Worm (Caenorhabditis elegans): ENCODE results near the gene R09E10.6.

The R09E10.6 gene

DNA sequence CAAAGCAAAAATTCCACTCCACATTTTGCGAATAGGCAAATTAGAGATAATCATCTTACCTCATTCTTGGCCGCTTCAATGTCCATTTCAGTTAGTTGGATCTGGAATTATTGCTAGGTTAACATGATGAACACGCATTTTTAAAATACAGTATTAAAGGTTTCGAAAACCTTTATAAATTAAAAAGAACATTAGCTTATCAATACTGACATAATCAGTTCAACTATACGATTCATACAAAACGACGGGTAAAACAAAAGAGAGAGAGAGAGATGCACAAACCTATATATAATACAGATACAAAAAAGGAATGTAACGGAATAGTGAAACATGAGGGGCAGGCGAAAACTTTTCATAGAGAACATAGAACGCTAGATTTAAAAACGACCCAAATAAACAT lies 12.4 kb downstream of the R09E10.6 start, which contains the start of gene thk-1:
thk-1 (minus strand) TSS at position 101 of the 400 bp plus-strand sequence.
- TF ChIP-seq klf-2 (GFP tag; conservative IDR thresholded peaks at IDR 0.05) (no peak), tab-1 (GFP tag; IDR thresholded peaks at IDR 0.05) (no peak), ref-1 (GFP tag; conservative IDR thresholded peaks at IDR 0.05) (no peak), cog-1 (tag; optimal IDR thresholded peaks at IDR 0.05) (no peak), flt-1 (GFP tag; IDR thresholded peaks at IDR 0.05) (no peak), med-1 (GFP tag; optimal IDR thresholded peaks at IDR 0.05; ENCODE audit: insufficient read depth) (no peak), T22C8.4 (GFP tag; IDR thresholded peaks at IDR 0.05) (no peak), ztf-23 (GFP tag; IDR thresholded peaks at IDR 0.05) (no peak), ztf-29 (GFP tag; IDR thresholded peaks at IDR 0.05) (no peak)

DNA sequence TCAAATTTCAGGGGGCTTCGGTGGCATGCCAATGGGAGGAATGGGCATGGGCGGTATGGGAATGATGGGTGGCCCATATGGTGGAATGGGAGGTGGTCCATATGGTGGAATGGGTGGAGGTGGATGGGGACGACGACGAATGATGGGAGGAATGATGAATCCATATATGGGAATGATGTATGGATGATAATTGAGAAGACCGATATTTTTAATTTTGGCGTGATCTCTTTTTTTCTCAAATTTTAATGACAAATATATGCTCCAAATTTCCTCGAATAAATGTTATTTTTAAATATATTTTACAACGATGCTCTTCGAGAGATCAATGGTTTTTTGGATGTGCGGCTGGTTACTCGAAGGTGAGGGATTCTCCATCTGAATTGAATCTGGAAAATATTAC lies 16.2 kb downstream of the R09E10.6 start, which contains the start of gene Y43C5A.4:
Y43C5A.4 (plus strand) TSS at position 301 of the 400 bp plus-strand sequence.
- TF ChIP-seq klf-2 (GFP tag; conservative IDR thresholded peaks at IDR 0.05) (no peak), ztf-29 (GFP tag; IDR thresholded peaks at IDR 0.05) (no peak), flt-1 (GFP tag; IDR thresholded peaks at IDR 0.05) (no peak), ztf-23 (GFP tag; IDR thresholded peaks at IDR 0.05) (no peak), T22C8.4 (GFP tag; IDR thresholded peaks at IDR 0.05) (no peak), ref-1 (GFP tag; conservative IDR thresholded peaks at IDR 0.05) (no peak), med-1 (GFP tag; optimal IDR thresholded peaks at IDR 0.05; ENCODE audit: insufficient read depth) (no peak), cog-1 (tag; optimal IDR thresholded peaks at IDR 0.05) (no peak), tab-1 (GFP tag; IDR thresholded peaks at IDR 0.05) (no peak)

DNA sequence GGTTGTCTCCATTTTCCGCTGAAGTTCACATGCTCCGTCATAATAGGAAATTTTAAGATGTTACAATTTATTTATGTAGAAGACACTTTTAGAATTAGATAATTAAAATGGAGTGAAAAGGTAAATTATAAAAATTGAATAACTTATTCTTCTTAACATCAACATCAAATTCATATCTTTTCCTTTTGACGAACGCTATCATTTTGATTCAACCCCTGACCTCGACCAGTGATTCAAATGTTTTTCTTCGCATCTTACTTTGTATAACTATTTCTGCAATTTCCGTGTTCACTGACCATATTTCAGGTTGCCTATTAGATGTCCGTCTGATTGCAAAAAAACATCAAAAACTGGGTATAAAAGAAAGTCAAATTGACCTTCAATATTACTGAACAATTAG lies 17.0 kb downstream of the R09E10.6 start, which contains the start of gene Y43C5A.7:
Y43C5A.7 (plus strand) TSS at position 301 of the 400 bp plus-strand sequence.
- TF ChIP-seq ref-1 (GFP tag; conservative IDR thresholded peaks at IDR 0.05) (no peak), med-1 (GFP tag; optimal IDR thresholded peaks at IDR 0.05; ENCODE audit: insufficient read depth) (no peak), ztf-29 (GFP tag; IDR thresholded peaks at IDR 0.05) (no peak), cog-1 (tag; optimal IDR thresholded peaks at IDR 0.05) (no peak), ztf-23 (GFP tag; IDR thresholded peaks at IDR 0.05) (no peak), flt-1 (GFP tag; IDR thresholded peaks at IDR 0.05) (no peak)

DNA sequence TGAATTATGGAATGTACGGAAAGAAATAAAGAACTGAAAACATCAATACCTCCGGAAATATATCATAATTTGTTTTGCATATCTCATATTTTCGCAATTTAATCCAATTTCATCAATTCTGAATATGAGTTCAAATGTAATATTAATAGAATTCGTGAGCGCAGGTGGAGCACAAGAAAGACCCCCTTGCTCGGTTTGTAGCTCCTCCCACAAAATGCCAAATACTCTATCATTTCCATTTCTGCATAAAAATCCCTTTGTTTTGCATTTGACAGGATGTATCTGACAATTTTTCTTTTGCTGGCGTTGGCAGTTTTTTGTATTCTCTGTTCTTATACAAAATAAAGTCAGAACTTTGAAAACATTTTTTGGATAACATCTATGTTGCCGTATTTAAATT lies 18.9 kb downstream of the R09E10.6 start:
- no peak for TF ChIP-seq med-1 (GFP tag; optimal IDR thresholded peaks at IDR 0.05; ENCODE audit: insufficient read depth)
- TF ChIP-seq flt-1 (GFP tag; IDR thresholded peaks at IDR 0.05) = no peak
- TF ChIP-seq T22C8.4 (GFP tag; IDR thresholded peaks at IDR 0.05) = no peak
- TF ChIP-seq cog-1 (tag; optimal IDR thresholded peaks at IDR 0.05) = no peak
- no peak for TF ChIP-seq ztf-29 (GFP tag; IDR thresholded peaks at IDR 0.05)
- TF ChIP-seq ref-1 (GFP tag; conservative IDR thresholded peaks at IDR 0.05) = no peak
- TF ChIP-seq klf-2 (GFP tag; conservative IDR thresholded peaks at IDR 0.05) = no peak
- no peak for TF ChIP-seq tab-1 (GFP tag; IDR thresholded peaks at IDR 0.05)
- TF ChIP-seq ztf-23 (GFP tag; IDR thresholded peaks at IDR 0.05) = no peak

DNA sequence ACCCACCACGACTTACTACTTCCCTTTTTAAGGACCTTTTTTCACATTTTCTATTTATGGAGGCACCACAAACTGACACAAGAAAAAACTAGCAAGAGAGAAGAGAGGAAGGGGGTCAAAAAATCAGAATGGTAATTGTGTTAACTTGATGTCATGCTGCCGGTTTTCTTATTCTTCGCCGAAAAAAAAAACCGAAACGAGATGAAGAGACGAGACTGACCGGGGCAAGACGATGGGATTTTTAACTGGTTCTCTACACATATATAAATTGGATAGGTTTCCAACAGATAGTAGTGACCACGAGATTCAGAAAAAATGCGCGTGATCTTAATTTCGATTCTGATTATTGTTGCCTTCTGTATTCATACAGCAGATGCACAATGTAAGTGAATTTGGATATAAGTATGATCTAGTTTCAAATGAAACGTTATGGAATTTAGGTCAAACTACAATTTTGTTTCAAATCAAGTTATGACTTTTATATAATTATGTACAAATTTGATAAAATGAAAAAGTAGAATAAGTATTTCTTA lies 20.1 kb downstream of the R09E10.6 start, which contains the start of gene Y43C5A.3:
Y43C5A.3 (plus strand) TSS at position 256 of the 533 bp plus-strand sequence.
- no peak for TF ChIP-seq ztf-23 (GFP tag; IDR thresholded peaks at IDR 0.05)
- TF ChIP-seq med-1 (GFP tag; optimal IDR thresholded peaks at IDR 0.05; ENCODE audit: insufficient read depth) = no peak
- no peak for TF ChIP-seq cog-1 (tag; optimal IDR thresholded peaks at IDR 0.05)
- TF ChIP-seq flt-1 (GFP tag; IDR thresholded peaks at IDR 0.05) = no peak
- TF ChIP-seq ref-1 (GFP tag; conservative IDR thresholded peaks at IDR 0.05) = no peak
- TF ChIP-seq tab-1 (GFP tag; IDR thresholded peaks at IDR 0.05) = no peak

DNA sequence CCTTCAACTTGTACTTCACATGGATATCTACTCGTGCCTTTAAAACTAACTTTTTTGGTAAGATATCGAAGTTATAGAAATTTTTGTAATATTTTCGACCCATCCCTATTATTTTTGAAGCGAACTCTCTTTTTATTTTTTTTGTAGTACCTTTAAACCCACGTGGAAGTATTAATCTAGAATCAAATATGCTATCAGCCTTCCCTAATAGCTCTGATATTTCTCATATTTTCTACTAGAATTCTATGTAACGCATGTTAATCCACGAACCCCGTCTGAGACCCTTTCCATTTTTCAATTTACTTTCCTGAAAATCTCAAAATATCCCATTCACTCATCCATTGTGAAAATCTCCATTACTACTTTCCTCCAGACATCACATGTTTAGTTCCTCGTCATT lies 20.6 kb downstream of the R09E10.6 start:
- no peak for TF ChIP-seq med-1 (GFP tag; optimal IDR thresholded peaks at IDR 0.05; ENCODE audit: insufficient read depth)
- no peak for TF ChIP-seq T22C8.4 (GFP tag; IDR thresholded peaks at IDR 0.05)
- no peak for TF ChIP-seq ref-1 (GFP tag; conservative IDR thresholded peaks at IDR 0.05)
- TF ChIP-seq klf-2 (GFP tag; conservative IDR thresholded peaks at IDR 0.05) = no peak
- TF ChIP-seq cog-1 (tag; optimal IDR thresholded peaks at IDR 0.05) = no peak
- no peak for TF ChIP-seq flt-1 (GFP tag; IDR thresholded peaks at IDR 0.05)
- TF ChIP-seq tab-1 (GFP tag; IDR thresholded peaks at IDR 0.05) = no peak
- TF ChIP-seq ztf-29 (GFP tag; IDR thresholded peaks at IDR 0.05) = no peak
- no peak for TF ChIP-seq ztf-23 (GFP tag; IDR thresholded peaks at IDR 0.05)

DNA sequence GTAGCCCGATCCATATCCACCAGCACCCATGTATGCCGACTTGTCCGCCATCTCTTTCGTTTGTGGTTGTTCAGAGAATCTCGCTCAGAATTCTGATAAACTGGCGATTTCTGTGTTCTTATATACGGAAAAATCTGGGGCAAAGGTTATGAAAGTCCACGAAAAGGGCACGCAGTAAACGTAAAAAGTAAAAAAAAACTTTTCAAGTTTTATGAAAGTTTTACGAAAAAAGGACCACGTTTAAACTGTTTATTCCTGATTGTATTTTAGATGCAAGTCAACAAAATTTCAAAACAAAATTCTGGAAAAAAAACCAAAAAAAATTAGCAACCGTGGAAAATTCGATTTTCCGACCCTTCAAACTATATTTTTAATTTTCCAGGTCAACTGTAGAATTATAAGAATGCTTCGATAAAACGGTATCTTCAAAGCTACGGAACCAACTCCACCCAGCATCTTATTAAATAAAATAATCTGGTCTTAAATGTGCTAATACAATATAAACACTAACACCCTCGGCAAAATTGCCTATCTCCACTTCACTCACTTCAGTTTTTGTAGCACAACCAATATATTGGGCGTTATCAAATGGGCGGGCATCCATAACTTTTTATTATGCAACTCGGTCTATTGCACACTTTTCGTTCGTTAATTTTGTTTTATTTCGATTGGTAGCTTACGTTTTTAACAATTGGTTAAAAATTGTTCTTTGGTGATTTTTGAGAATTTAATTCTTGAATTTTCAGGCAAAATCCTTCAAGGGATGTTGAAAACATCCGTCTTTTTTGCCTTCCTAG lies 24.6 kb downstream of the R09E10.6 start, which contains the start of the genes nspd-7 and Y43C5A.2:
nspd-7 (minus strand) TSS at position 51 of the 797 bp plus-strand sequence.
Y43C5A.2 (plus strand) TSS at position 747 of the 797 bp plus-strand sequence.
- TF ChIP-seq T22C8.4 (GFP tag; IDR thresholded peaks at IDR 0.05) (no peak), tab-1 (GFP tag; IDR thresholded peaks at IDR 0.05) (no peak), flt-1 (GFP tag; IDR thresholded peaks at IDR 0.05) (no peak), ztf-29 (GFP tag; IDR thresholded peaks at IDR 0.05) (no peak), med-1 (GFP tag; optimal IDR thresholded peaks at IDR 0.05; ENCODE audit: insufficient read depth) (no peak), cog-1 (tag; optimal IDR thresholded peaks at IDR 0.05) (no peak), ztf-23 (GFP tag; IDR thresholded peaks at IDR 0.05) (no peak)

DNA sequence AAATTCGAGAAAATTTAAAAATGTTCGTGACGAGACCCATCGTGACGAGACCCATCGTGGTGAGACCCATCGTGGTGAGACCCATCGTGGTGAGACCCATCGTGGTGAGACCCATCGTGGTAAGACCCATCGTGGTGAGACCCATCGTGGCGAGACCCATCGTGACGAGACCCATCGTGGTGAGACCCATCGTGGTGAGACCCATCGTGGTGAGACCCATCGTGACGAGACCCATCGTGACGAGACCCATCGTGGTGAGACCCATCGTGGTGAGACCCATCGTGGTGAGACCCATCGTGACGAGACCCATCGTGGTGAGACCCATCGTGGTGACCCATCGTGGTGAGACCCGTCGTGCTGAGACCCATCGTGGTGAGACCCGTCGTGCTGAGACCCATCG lies 31.0 kb downstream of the R09E10.6 start:
- TF ChIP-seq klf-2 (GFP tag; conservative IDR thresholded peaks at IDR 0.05) (0 out of 2 replicates have a peak, but pooled peaks have one; percentile 25), tab-1 (GFP tag; IDR thresholded peaks at IDR 0.05) (0 out of 2 replicates have a peak, but pooled peaks have one; percentile 5)

DNA sequence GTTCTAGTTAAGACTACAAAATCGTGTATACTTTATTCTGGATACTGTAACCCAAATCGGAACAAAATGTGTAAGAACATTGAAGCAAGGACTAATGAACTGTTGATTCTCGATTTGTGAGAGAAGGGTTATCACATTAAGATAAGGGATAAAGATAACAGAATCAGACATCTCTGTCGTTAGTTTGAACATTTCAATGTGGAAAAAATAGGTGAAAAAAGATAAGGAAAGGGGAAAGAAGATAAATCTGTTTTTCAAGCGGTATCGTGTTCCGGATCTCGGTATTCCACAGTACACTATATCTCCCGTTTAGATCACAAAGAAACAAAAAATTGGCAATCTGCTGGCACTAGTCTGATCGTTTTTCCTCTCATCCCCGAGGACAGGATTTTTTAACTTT lies 32.9 kb downstream of the R09E10.6 start:
- no peak for TF ChIP-seq ref-1 (GFP tag; conservative IDR thresholded peaks at IDR 0.05)
- no peak for TF ChIP-seq cog-1 (tag; optimal IDR thresholded peaks at IDR 0.05)
- TF ChIP-seq med-1 (GFP tag; optimal IDR thresholded peaks at IDR 0.05; ENCODE audit: insufficient read depth) = no peak
- no peak for TF ChIP-seq flt-1 (GFP tag; IDR thresholded peaks at IDR 0.05)
- TF ChIP-seq ztf-23 (GFP tag; IDR thresholded peaks at IDR 0.05) = no peak
- no peak for TF ChIP-seq tab-1 (GFP tag; IDR thresholded peaks at IDR 0.05)
- TF ChIP-seq ztf-29 (GFP tag; IDR thresholded peaks at IDR 0.05) = no peak
- no peak for TF ChIP-seq T22C8.4 (GFP tag; IDR thresholded peaks at IDR 0.05)
- TF ChIP-seq klf-2 (GFP tag; conservative IDR thresholded peaks at IDR 0.05) = no peak

All from whole organism, midembryonic.